Worm (Caenorhabditis elegans) whole organism, mixed stage, embryonic: ENCODE data around the gene ehbp-1.

Source experiments
- M03D4.4 ChIP-seq: sonication (generic microtip); optimal IDR thresholded peaks from 2 replicates; lab custom pipeline; 2017; ENCODE audit warnings: mild to moderate bottlenecking, missing genetic modification characterization, missing compliant biosample characterization
- bed-3 ChIP-seq: fragments of 200-800 bp; sonication (Bioruptor generic); optimal IDR thresholded peaks from 3 replicates; lab custom pipeline; 2018; ENCODE audit warnings: mild to moderate bottlenecking, missing genetic modification characterization, moderate library complexity, missing compliant biosample characterization
- blmp-1 ChIP-seq: fragments of 150-350 bp; optimal IDR thresholded peaks from 2 replicates; lab custom pipeline; 2014; ENCODE audit warnings: missing biosample characterization, missing genetic modification characterization
- ceh-43 ChIP-seq: fragments of 200-800 bp; sonication (Bioruptor generic); optimal IDR thresholded peaks from 2 replicates; lab custom pipeline; 2018; ENCODE audit warnings: mild to moderate bottlenecking, missing genetic modification characterization, moderate library complexity, missing compliant biosample characterization
- ceh-83 ChIP-seq: fragments of 200-800 bp; sonication (Bioruptor generic); optimal IDR thresholded peaks from 2 replicates; lab custom pipeline; 2018; ENCODE audit warnings: mild to moderate bottlenecking, missing genetic modification characterization, missing compliant biosample characterization
- elt-1 ChIP-seq: sonication (generic microtip); optimal IDR thresholded peaks from 2 replicates; lab custom pipeline; 2017; ENCODE audit warnings: missing genetic modification characterization, mild to moderate bottlenecking, missing compliant biosample characterization, antibody characterized with exemption, moderate library complexity, borderline replicate concordance; ENCODE audit not compliant: insufficient read depth
- elt-3 ChIP-seq: fragments of 150-350 bp; optimal IDR thresholded peaks from 2 replicates; lab custom pipeline; 2014; ENCODE audit warnings: missing biosample characterization, missing genetic modification characterization
- ham-2 ChIP-seq: fragments of 200-800 bp; sonication (Bioruptor generic); optimal IDR thresholded peaks from 2 replicates; lab custom pipeline; 2018; ENCODE audit warnings: mild to moderate bottlenecking, missing genetic modification characterization, missing compliant biosample characterization
- hlh-1 ChIP-seq: fragments of 150-350 bp; optimal IDR thresholded peaks from 2 replicates; lab custom pipeline; 2014; ENCODE audit warnings: missing biosample characterization, missing genetic modification reagents, missing genetic modification characterization
- lin-13 ChIP-seq: fragments of 150-350 bp; optimal IDR thresholded peaks from 2 replicates; lab custom pipeline; 2014; ENCODE audit warnings: missing biosample characterization, missing genetic modification characterization
- lsy-2 ChIP-seq: fragments of 150-350 bp; optimal IDR thresholded peaks from 2 replicates; lab custom pipeline; 2014; ENCODE audit warnings: missing biosample characterization, missing genetic modification characterization
- mls-2 ChIP-seq: sonication (generic microtip); optimal IDR thresholded peaks from 2 replicates; lab custom pipeline; 2016; ENCODE audit warnings: mild to moderate bottlenecking, missing genetic modification characterization, moderate library complexity, missing compliant biosample characterization
- nhr-2 ChIP-seq: fragments of 150-350 bp; optimal IDR thresholded peaks from 2 replicates; lab custom pipeline; 2014; ENCODE audit warnings: missing biosample characterization, missing genetic modification characterization
- pha-4 ChIP-seq: fragments of 150-350 bp; optimal IDR thresholded peaks from 2 replicates; lab custom pipeline; 2018; ENCODE audit warnings: missing biosample characterization, missing genetic modification reagents, missing genetic modification characterization
- snpc-4 ChIP-seq: fragments of 150-350 bp; optimal IDR thresholded peaks from 2 replicates; lab custom pipeline; 2014; ENCODE audit warnings: missing biosample characterization, missing genetic modification characterization
- unc-62 ChIP-seq: fragments of 150-350 bp; optimal IDR thresholded peaks from 2 replicates; lab custom pipeline; 2014; ENCODE audit warnings: missing biosample characterization, missing genetic modification reagents, missing genetic modification characterization
- ztf-11 ChIP-seq: fragments of 150-350 bp; optimal IDR thresholded peaks from 2 replicates; lab custom pipeline; 2014; ENCODE audit warnings: missing biosample characterization, missing genetic modification characterization

Gene ehbp-1

ce11 chrV:9587619-9588018 is 37.2 kb downstream of the ehbp-1 start:
- TF ChIP-seq ztf-11 (tag; lab: Kevin White, UChicago), result no peak
- TF ChIP-seq lsy-2 (tag; lab: Kevin White, UChicago), result no peak
- no peak for TF ChIP-seq lin-13
- no peak for TF ChIP-seq ham-2 (GFP tag; lab: Kevin White, UChicago)
- no peak for TF ChIP-seq ceh-43 (GFP tag; lab: Kevin White, UChicago)
- no peak for TF ChIP-seq snpc-4 (tag; lab: Kevin White, UChicago)
- peak; percentile 63 for TF ChIP-seq elt-1 (tag; lab: Kevin White, UChicago)

- TF ChIP-seq unc-62 (GFP tag; lab: Kevin White, UChicago) (no peak), M03D4.4 (tag; lab: Kevin White, UChicago) (no peak), elt-1 (tag; lab: Kevin White, UChicago) (peak; percentile 36), nhr-2 (tag; lab: Kevin White, UChicago) (no peak), lin-13 (no peak)
These were observed 38.1 kb downstream of the ehbp-1 start for ce11 chrV:9588574-9588973.

ce11 chrV:9590317-9590716 is 39.9 kb downstream of the ehbp-1 start, which contains the start of gene K09G1.2:
Gene K09G1.2, plus strand, starts transcription at chrV:9590617.
- TF ChIP-seq elt-3, result no peak
- TF ChIP-seq mls-2 (tag; lab: Kevin White, UChicago), result no peak
- no peak for TF ChIP-seq unc-62 (GFP tag; lab: Kevin White, UChicago)
- TF ChIP-seq bed-3 (GFP tag; lab: Kevin White, UChicago), result no peak
- TF ChIP-seq ceh-83, result no peak
- no peak for TF ChIP-seq hlh-1 (tag; lab: Kevin White, UChicago)
- TF ChIP-seq lin-13, result no peak
- no peak for TF ChIP-seq blmp-1 (tag; lab: Kevin White, UChicago)
- TF ChIP-seq pha-4, result no peak
- TF ChIP-seq M03D4.4 (tag; lab: Kevin White, UChicago), result no peak
- TF ChIP-seq snpc-4 (tag; lab: Kevin White, UChicago), result no peak
